Fruit fly (Drosophila melanogaster): Measurements from ENCODE around the gene CG32694.

dm6 chrX:10047961-10048360, 58.5 kb downstream of the CG32694 start:
- TF ChIP-seq CG14711 (tag; optimal IDR thresholded peaks at IDR 0.05) (no peak), ovo (GFP tag; optimal IDR thresholded peaks at IDR 0.05) (no peak), tj (GFP tag; optimal IDR thresholded peaks at IDR 0.05) (no peak), CG11617 (GFP tag; optimal IDR thresholded peaks at IDR 0.05) (no peak), CG33017 (tag; optimal IDR thresholded peaks at IDR 0.05) (no peak), toe (GFP tag; optimal IDR thresholded peaks at IDR 0.05) (no peak)
